Fruit fly (Drosophila melanogaster) whole organism, wandering third instar larva: ENCODE results near the gene CG31457.

Source experiments
- Abd-B ChIP-seq: fragments of >200 bp; optimal IDR thresholded peaks from 2 replicates; lab custom pipeline; 2017; ENCODE audit warnings: missing biosample characterization, missing genetic modification characterization
- CG32264 ChIP-seq: fragments of 200-800 bp; sonication (Bioruptor generic); optimal IDR thresholded peaks from 2 replicates; lab custom pipeline; 2016; ENCODE audit warnings: missing biosample characterization, missing genetic modification characterization
- Hr78 ChIP-seq: fragments of >200 bp; optimal IDR thresholded peaks from 2 replicates; lab custom pipeline; 2017; ENCODE audit warnings: missing biosample characterization, missing genetic modification characterization
- Jra ChIP-seq: sonication (Bioruptor generic); optimal IDR thresholded peaks from 2 replicates; lab custom pipeline; 2016; ENCODE audit warnings: missing biosample characterization, missing genetic modification characterization
- OdsH ChIP-seq: fragments of 200-800 bp; sonication (Bioruptor generic); optimal IDR thresholded peaks from 2 replicates; lab custom pipeline; 2016; ENCODE audit warnings: missing biosample characterization, mild to moderate bottlenecking, missing genetic modification characterization
- jim ChIP-seq: fragments of 175-275, 200-325 bp; sonication (Bioruptor generic); optimal IDR thresholded peaks from 2 replicates; lab custom pipeline; 2016; ENCODE audit warnings: missing biosample characterization, mild to moderate bottlenecking, missing genetic modification characterization
- usp ChIP-seq: fragments of >200 bp; optimal IDR thresholded peaks from 2 replicates; lab custom pipeline; 2017; ENCODE audit warnings: missing biosample characterization, missing genetic modification characterization
- woc ChIP-seq: sonication (Bioruptor generic); optimal IDR thresholded peaks from 2 replicates; lab custom pipeline; 2016; ENCODE audit warnings: missing biosample characterization, mild to moderate bottlenecking, missing genetic modification characterization

DNA sequence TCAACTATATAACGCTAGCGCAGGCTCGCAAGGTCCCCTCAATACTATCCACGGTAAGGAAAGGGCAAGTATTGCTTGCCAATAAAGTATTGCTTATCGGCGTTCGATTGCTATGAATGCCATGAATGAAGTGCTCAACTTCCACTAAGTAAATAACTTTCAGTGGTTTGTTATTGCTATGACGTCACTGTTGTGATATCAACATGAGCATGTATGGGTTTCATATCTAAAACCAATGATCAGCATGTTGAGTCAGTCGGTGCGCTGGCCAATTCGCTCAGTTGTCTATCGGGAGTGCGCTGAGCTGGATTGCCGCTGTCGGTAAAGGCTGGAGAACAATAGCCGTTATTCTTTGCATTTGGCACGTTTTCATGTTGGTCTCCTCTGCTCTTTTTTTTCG is 6.8 kb downstream of the CG31457 start:
- TF ChIP-seq woc (GFP tag; lab: Kevin White, UChicago) (no peak), CG32264 (no peak), OdsH (no peak), usp (GFP tag; lab: Kevin White, UChicago) (no peak), Jra (no peak), Hr78 (GFP tag; lab: Kevin White, UChicago) (no peak), jim (no peak), Abd-B (no peak)
